Fruit fly (Drosophila melanogaster): ENCODE results near the gene Surf4.

The Surf4 gene

dm6 chr3R:15363608-15364007 is 17.6 kb upstream of the Surf4 start, which contains the start of gene CG6171 (continued):
- no peak for TF ChIP-seq CG8924 (tag; optimal IDR thresholded peaks at IDR 0.05)
- no peak for TF ChIP-seq otp (GFP tag; IDR thresholded peaks at IDR 0.05)
- TF ChIP-seq CG10462 (GFP tag; optimal IDR thresholded peaks at IDR 0.05), result no peak
- no peak for TF ChIP-seq cwo (GFP tag; optimal IDR thresholded peaks at IDR 0.05)
- no peak for TF ChIP-seq Jarid2 (GFP tag; optimal IDR thresholded peaks at IDR 0.05)
- no peak for TF ChIP-seq ssp (GFP tag; IDR thresholded peaks at IDR 0.05)
- no peak for TF ChIP-seq Lpt (GFP tag; optimal IDR thresholded peaks at IDR 0.05)
- TF ChIP-seq eve (GFP tag; optimal IDR thresholded peaks at IDR 0.05), result no peak
- TF ChIP-seq Neu2 (GFP tag; optimal IDR thresholded peaks at IDR 0.05; ENCODE audit: borderline replicate concordance), result peak; percentile 18
- no peak for TF ChIP-seq run (tag; optimal IDR thresholded peaks at IDR 0.05)
- TF ChIP-seq dan (GFP tag; IDR thresholded peaks at IDR 0.05), result no peak
- no peak for TF ChIP-seq h (optimal IDR thresholded peaks at IDR 0.05)
- TF ChIP-seq CG6854 (GFP tag; optimal IDR thresholded peaks at IDR 0.05), result no peak
- TF ChIP-seq D (optimal IDR thresholded peaks at IDR 0.05), result no peak
- no peak for TF ChIP-seq D (GFP tag; optimal IDR thresholded peaks at IDR 0.05)
- no peak for TF ChIP-seq CG15269 (tag; optimal IDR thresholded peaks at IDR 0.05)
- no peak for TF ChIP-seq CG11085 (GFP tag; IDR thresholded peaks at IDR 0.05)
- no peak for TF ChIP-seq pros (GFP tag; optimal IDR thresholded peaks at IDR 0.05)
- no peak for TF ChIP-seq CG34422 (GFP tag; IDR thresholded peaks at IDR 0.05)
- no peak for TF ChIP-seq CG30020 (tag; optimal IDR thresholded peaks at IDR 0.05)
- TF ChIP-seq fd102C (GFP tag; optimal IDR thresholded peaks at IDR 0.05), result no peak
- 0 out of 3 replicates have a peak, but pooled peaks have one; percentile 17 for TF ChIP-seq Doc3 (GFP tag; IDR thresholded peaks at IDR 0.05; ENCODE audit: partially characterized antibody)
- no peak for TF ChIP-seq NFAT (GFP tag; IDR thresholded peaks at IDR 0.05)
- TF ChIP-seq unc-4 (GFP tag; IDR thresholded peaks at IDR 0.05; ENCODE audit: partially characterized antibody), result peak; percentile 59
- no peak for TF ChIP-seq bsh (GFP tag; optimal IDR thresholded peaks at IDR 0.05)
- TF ChIP-seq CG4404 (GFP tag; IDR thresholded peaks at IDR 0.05), result no peak
- TF ChIP-seq CG1832 (GFP tag; optimal IDR thresholded peaks at IDR 0.05), result no peak
- TF ChIP-seq ken (GFP tag; IDR thresholded peaks at IDR 0.05), result no peak
- TF ChIP-seq CG34376 (GFP tag; optimal IDR thresholded peaks at IDR 0.05), result peak; percentile 8
- TF ChIP-seq E2f2 (GFP tag; IDR thresholded peaks at IDR 0.05), result peak; percentile 91
- TF ChIP-seq NC2β (GFP tag; optimal IDR thresholded peaks at IDR 0.05), result no peak
- no peak for TF ChIP-seq CG11456 (GFP tag; IDR thresholded peaks at IDR 0.05)
- TF ChIP-seq CG11696 (GFP tag; IDR thresholded peaks at IDR 0.05), result no peak
- TF ChIP-seq Dp (GFP tag; optimal IDR thresholded peaks at IDR 0.05), result peak; percentile 82
- TF ChIP-seq sna (GFP tag; IDR thresholded peaks at IDR 0.05; ENCODE audit: partially characterized antibody), result peak; percentile 23; the same call in 1 of the 2 replicates
- no peak for TF ChIP-seq row (GFP tag; IDR thresholded peaks at IDR 0.05)
- no peak for TF ChIP-seq Oli (tag; optimal IDR thresholded peaks at IDR 0.05)
- peak; percentile 75 for TF ChIP-seq CG16863 (GFP tag; optimal IDR thresholded peaks at IDR 0.05)
- TF ChIP-seq lab (GFP tag; optimal IDR thresholded peaks at IDR 0.05), result no peak
- TF ChIP-seq mam (GFP tag; optimal IDR thresholded peaks at IDR 0.05), result no peak
- no peak for TF ChIP-seq kah (GFP tag; optimal IDR thresholded peaks at IDR 0.05)
- no peak for TF ChIP-seq CG6272 (GFP tag; IDR thresholded peaks at IDR 0.05)
- TF ChIP-seq phol (tag; optimal IDR thresholded peaks at IDR 0.05), result peak; percentile 41
- TF ChIP-seq CG10267 (tag; optimal IDR thresholded peaks at IDR 0.05), result peak; percentile 92
- no peak for TF ChIP-seq Gug (GFP tag; IDR thresholded peaks at IDR 0.05)
- no peak for TF ChIP-seq corto (GFP tag; optimal IDR thresholded peaks at IDR 0.05)
- TF ChIP-seq dpn (GFP tag; optimal IDR thresholded peaks at IDR 0.05), result no peak
- peak; percentile 47; the same call in 1 of the 2 replicates for TF ChIP-seq CG32767 (GFP tag; IDR thresholded peaks at IDR 0.05)
- 0 out of 3 replicates have a peak, but pooled peaks have one; percentile 29 for TF ChIP-seq CG16813 (GFP tag; IDR thresholded peaks at IDR 0.05; ENCODE audit: partially characterized antibody)
- TF ChIP-seq YL-1 (GFP tag; optimal IDR thresholded peaks at IDR 0.05), result no peak
- no peak for TF ChIP-seq kni (GFP tag; optimal IDR thresholded peaks at IDR 0.05)
